Worm (Caenorhabditis elegans): ENCODE data around the gene F32D8.3.

ce11 chrV:10862457-10863097 lies 24.1 kb upstream of the F32D8.3 start:
- no peak for TF ChIP-seq ceh-13 (GFP tag; optimal IDR thresholded peaks at IDR 0.05)
- no peak for TF ChIP-seq sea-1 (GFP tag; conservative IDR thresholded peaks at IDR 0.05)
- TF ChIP-seq ama-1 (optimal IDR thresholded peaks at IDR 0.05) = no peak
- TF ChIP-seq hmbx-1 (tag; optimal IDR thresholded peaks at IDR 0.05) = no peak
- no peak for TF ChIP-seq aly-1 (tag; optimal IDR thresholded peaks at IDR 0.05)
- TF ChIP-seq hmg-4 (GFP tag; optimal IDR thresholded peaks at IDR 0.05) = no peak
- TF ChIP-seq flt-1 (GFP tag; IDR thresholded peaks at IDR 0.05) = no peak
- TF ChIP-seq tbx-37 (GFP tag; conservative IDR thresholded peaks at IDR 0.05) = no peak
- no peak for TF ChIP-seq hnd-1 (tag; optimal IDR thresholded peaks at IDR 0.05)
